Worm (Caenorhabditis elegans) whole organism, late embryonic: ENCODE results near the gene srw-53.

ENCODE experiments used
- C08G9.2 ChIP-seq: sonication (generic microtip); optimal IDR thresholded peaks from 2 replicates; lab custom pipeline; 2016; ENCODE audit warnings: mild to moderate bottlenecking, missing genetic modification characterization, moderate library complexity, missing compliant biosample characterization
- K09A11.1 ChIP-seq: sonication (generic microtip); optimal IDR thresholded peaks from 2 replicates; lab custom pipeline; 2017; ENCODE audit warnings: antibody characterized with exemption, mild to moderate bottlenecking, missing genetic modification characterization, missing compliant biosample characterization; ENCODE audit not compliant: insufficient read depth
- Y22D7AL.16 ChIP-seq: sonication (generic microtip); optimal IDR thresholded peaks from 2 replicates; lab custom pipeline; 2016; ENCODE audit warnings: missing genetic modification characterization, missing compliant biosample characterization
- ama-1 ChIP-seq: fragments of 150-350 bp; optimal IDR thresholded peaks from 2 replicates; lab custom pipeline; 2014
- ceh-14 ChIP-seq: sonication (generic microtip); optimal IDR thresholded peaks from 2 replicates; lab custom pipeline; 2016; ENCODE audit warnings: missing genotype, missing genetic modification characterization, missing compliant biosample characterization
- ceh-18 ChIP-seq: sonication (generic microtip); optimal IDR thresholded peaks from 2 replicates; lab custom pipeline; 2016; ENCODE audit warnings: missing genetic modification characterization, missing compliant biosample characterization
- ceh-2 ChIP-seq: sonication (generic microtip); optimal IDR thresholded peaks from 2 replicates; lab custom pipeline; 2016; ENCODE audit warnings: missing genotype, missing genetic modification characterization, missing compliant biosample characterization
- ceh-22 ChIP-seq: sonication (generic microtip); optimal IDR thresholded peaks from 2 replicates; lab custom pipeline; 2017; ENCODE audit warnings: missing biosample characterization, missing genetic modification characterization
- ceh-24 ChIP-seq: sonication (generic microtip); optimal IDR thresholded peaks from 2 replicates; lab custom pipeline; 2016; ENCODE audit warnings: mild to moderate bottlenecking, missing genetic modification characterization, missing compliant biosample characterization
- ceh-30 ChIP-seq: fragments of 150-350 bp; optimal IDR thresholded peaks from 2 replicates; lab custom pipeline; 2014; ENCODE audit warnings: missing biosample characterization, missing genetic modification characterization
- ceh-31 ChIP-seq: sonication (generic microtip); optimal IDR thresholded peaks from 2 replicates; lab custom pipeline; 2016; ENCODE audit warnings: missing genetic modification characterization, missing compliant biosample characterization
- ceh-34 ChIP-seq: sonication (generic microtip); optimal IDR thresholded peaks from 2 replicates; lab custom pipeline; 2016; ENCODE audit warnings: mild to moderate bottlenecking, missing genetic modification characterization, missing compliant biosample characterization
- ceh-48 ChIP-seq: sonication (generic microtip); optimal IDR thresholded peaks from 2 replicates; lab custom pipeline; 2016; ENCODE audit warnings: missing genetic modification characterization, inconsistent platforms, missing compliant biosample characterization
- dmd-4 ChIP-seq: sonication (generic microtip); optimal IDR thresholded peaks from 2 replicates; lab custom pipeline; 2016; ENCODE audit warnings: borderline replicate concordance, missing genetic modification characterization, missing compliant biosample characterization
- elt-2 ChIP-seq: sonication (generic microtip); optimal IDR thresholded peaks from 2 replicates; lab custom pipeline; 2016; ENCODE audit warnings: missing genetic modification reagents, missing genetic modification characterization, missing compliant biosample characterization
- fax-1 ChIP-seq: sonication (generic microtip); optimal IDR thresholded peaks from 2 replicates; lab custom pipeline; 2016; ENCODE audit warnings: missing genotype, missing genetic modification characterization, missing compliant biosample characterization
- fkh-10 ChIP-seq: fragments of 150-350 bp; optimal IDR thresholded peaks from 2 replicates; lab custom pipeline; 2014; ENCODE audit warnings: missing biosample characterization, missing genetic modification reagents, missing genetic modification characterization
- hlh-15 ChIP-seq: sonication (generic microtip); optimal IDR thresholded peaks from 2 replicates; lab custom pipeline; 2016; ENCODE audit warnings: missing genetic modification characterization, missing compliant biosample characterization
- hlh-30 ChIP-seq: sonication (generic microtip); optimal IDR thresholded peaks from 2 replicates; lab custom pipeline; 2017; ENCODE audit warnings: antibody characterized with exemption, missing genetic modification characterization, missing compliant biosample characterization; ENCODE audit not compliant: insufficient read depth
- mec-3 ChIP-seq: sonication (generic microtip); optimal IDR thresholded peaks from 2 replicates; lab custom pipeline; 2016; ENCODE audit warnings: borderline replicate concordance, missing genetic modification characterization, missing compliant biosample characterization
- npax-4 ChIP-seq: sonication (generic microtip); optimal IDR thresholded peaks from 2 replicates; lab custom pipeline; 2016; ENCODE audit warnings: missing genetic modification characterization, missing compliant biosample characterization
- pha-2 ChIP-seq: sonication (generic microtip); optimal IDR thresholded peaks from 2 replicates; lab custom pipeline; 2017; ENCODE audit warnings: mild to moderate bottlenecking, missing genetic modification characterization, missing compliant biosample characterization
- pqm-1 ChIP-seq: sonication (generic microtip); optimal IDR thresholded peaks from 2 replicates; lab custom pipeline; 2016; ENCODE audit warnings: missing genetic modification characterization, missing compliant biosample characterization
- ref-2 ChIP-seq: sonication (generic microtip); optimal IDR thresholded peaks from 2 replicates; lab custom pipeline; 2016; ENCODE audit warnings: missing genetic modification characterization, missing compliant biosample characterization
- sox-2 ChIP-seq: fragments of 200-800 bp; sonication (Bioruptor generic); IDR thresholded peaks from 2 replicates; pipeline ENCODE4 v1.3.6; 2022; ENCODE audit warnings: missing genetic modification reagents, missing genetic modification characterization, missing compliant biosample characterization
- sox-4 ChIP-seq: sonication (generic microtip); optimal IDR thresholded peaks from 2 replicates; lab custom pipeline; 2017; ENCODE audit warnings: mild to moderate bottlenecking, missing genetic modification characterization, inconsistent platforms, missing compliant biosample characterization
- syd-9 ChIP-seq: sonication (generic microtip); optimal IDR thresholded peaks from 2 replicates; lab custom pipeline; 2016; ENCODE audit warnings: mild to moderate bottlenecking, missing genetic modification characterization, moderate library complexity, missing compliant biosample characterization
- ttx-3 ChIP-seq: sonication (generic microtip); optimal IDR thresholded peaks from 2 replicates; lab custom pipeline; 2016; ENCODE audit warnings: missing genetic modification reagents, missing genetic modification characterization, missing compliant biosample characterization
- unc-3 ChIP-seq, 2 experiments: fragments of 200-800 bp in 1 of 2; sonication (Bioruptor generic) in 1 of 2; sonication (generic microtip) in 1 of 2; conservative IDR thresholded peaks in 1 of 2; optimal IDR thresholded peaks in 1 of 2; 2 replicates each; pipeline versions ENCODE4 v1.3.6 to Lab custom; 2016 to 2022; ENCODE audit warnings: missing compliant biosample characterization in 2 of 2, missing genetic modification characterization in 2 of 2, missing genetic modification reagents in 1 of 2
- unc-42 ChIP-seq: sonication (generic microtip); optimal IDR thresholded peaks from 2 replicates; lab custom pipeline; 2016; ENCODE audit warnings: missing genotype, missing genetic modification characterization, missing compliant biosample characterization
- unc-55 ChIP-seq: sonication (generic microtip); optimal IDR thresholded peaks from 2 replicates; lab custom pipeline; 2017; ENCODE audit warnings: missing biosample characterization, missing genetic modification reagents, missing genetic modification characterization

Gene srw-53

DNA sequence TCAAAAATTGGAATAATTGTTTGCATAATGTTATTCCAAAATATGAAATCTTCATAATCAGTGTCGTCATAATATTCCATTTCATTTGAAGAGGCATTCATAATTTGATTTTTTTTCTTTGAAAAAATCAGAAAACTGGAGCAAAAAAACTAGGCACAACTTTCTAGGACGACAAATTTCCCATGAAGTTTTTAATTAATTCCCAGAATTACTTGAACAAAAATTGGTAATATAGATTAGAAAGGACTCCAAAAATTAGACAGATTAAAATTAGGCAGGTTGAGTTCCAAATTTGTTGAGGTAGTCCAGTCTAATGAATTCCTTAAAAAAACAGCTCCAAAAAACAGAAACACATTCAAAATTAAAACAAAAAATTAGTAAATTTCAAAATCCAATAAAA lies 11.7 kb downstream of the srw-53 start, which contains the start of gene srw-57:
srw-57 (minus strand) TSS at position 101 of the 400 bp plus-strand sequence.
- TF ChIP-seq pha-2 (tag; lab: Kevin White, UChicago) (no peak), ceh-22 (tag; lab: Kevin White, UChicago) (no peak), elt-2 (tag; lab: Kevin White, UChicago) (no peak), ceh-31 (tag; lab: Kevin White, UChicago) (no peak), ceh-34 (tag; lab: Kevin White, UChicago) (no peak), Y22D7AL.16 (tag; lab: Kevin White, UChicago) (no peak)

DNA sequence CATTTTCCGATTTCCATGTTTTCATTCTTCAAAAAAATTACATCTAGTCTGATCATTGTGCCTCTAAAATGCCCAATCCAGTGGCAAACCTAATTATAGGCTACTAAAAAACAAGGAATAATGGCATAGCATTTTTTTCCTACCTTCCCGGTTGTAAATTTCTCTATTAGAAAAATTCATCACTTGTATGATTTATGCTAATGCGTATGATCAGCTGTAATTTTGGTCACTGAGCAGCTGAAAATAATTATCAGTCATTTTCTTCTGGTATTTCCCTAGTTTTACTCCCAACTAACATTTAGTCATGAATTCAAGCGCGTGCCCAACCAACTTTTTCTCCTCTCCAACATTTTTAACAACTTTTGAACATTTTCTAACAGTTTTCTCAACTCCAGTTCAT lies 12.3 kb downstream of the srw-53 start, which contains the start of gene srh-186:
srh-186 (plus strand) TSS at position 301 of the 400 bp plus-strand sequence.
- TF ChIP-seq ttx-3 (no peak), npax-4 (tag; lab: Kevin White, UChicago) (no peak), ama-1 (lab: Kevin White, UChicago) (no peak), hlh-30 (tag; lab: Kevin White, UChicago) (no peak), ceh-2 (tag; lab: Kevin White, UChicago) (no peak), pqm-1 (tag; lab: Kevin White, UChicago) (no peak), sox-2 (no peak), fax-1 (tag; lab: Kevin White, UChicago) (no peak), ceh-30 (tag; lab: Kevin White, UChicago) (no peak), ceh-22 (tag; lab: Kevin White, UChicago) (no peak)

ce11 chrV:15957098-15957497 lies 13.9 kb downstream of the srw-53 start, which contains the start of gene F36G9.3:
TSS of gene F36G9.3 (plus strand) at chrV:15957398.
- no peak for TF ChIP-seq mec-3 (tag; lab: Kevin White, UChicago)
- TF ChIP-seq elt-2 (tag; lab: Kevin White, UChicago): no peak
- no peak for TF ChIP-seq K09A11.1 (tag; lab: Kevin White, UChicago)
- no peak for TF ChIP-seq hlh-15 (tag; lab: Kevin White, UChicago)
- no peak for TF ChIP-seq syd-9
- no peak for TF ChIP-seq dmd-4 (tag; lab: Kevin White, UChicago)
- TF ChIP-seq pha-2 (tag; lab: Kevin White, UChicago): no peak
- no peak for TF ChIP-seq ttx-3
- TF ChIP-seq, all 69 proteins: peak for 0

DNA sequence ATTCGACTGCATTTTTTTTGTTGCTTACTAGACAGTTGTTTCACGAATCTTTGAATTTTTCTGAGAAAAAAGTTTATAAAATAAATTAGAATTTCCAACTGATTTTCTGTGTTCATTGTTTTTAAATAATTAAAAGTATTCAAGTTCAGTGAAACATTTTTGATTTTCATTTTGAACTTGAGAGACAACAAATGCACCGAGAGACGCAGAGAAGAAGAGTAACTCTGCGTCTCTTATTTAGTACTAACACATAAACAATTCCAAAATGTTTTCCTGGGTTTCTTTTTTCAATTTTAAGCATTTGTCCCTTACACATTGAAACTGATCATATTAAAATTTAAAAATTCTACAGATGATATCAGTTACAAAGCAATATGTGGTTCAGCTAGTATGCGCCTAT lies 16.2 kb downstream of the srw-53 start:
- TF ChIP-seq sox-4 (tag; lab: Kevin White, UChicago): no peak
- no peak for TF ChIP-seq ceh-14
- TF ChIP-seq ceh-34 (tag; lab: Kevin White, UChicago): no peak
- no peak for TF ChIP-seq elt-2 (tag; lab: Kevin White, UChicago)
- no peak for TF ChIP-seq unc-55 (GFP tag; lab: Kevin White, UChicago)
- no peak for TF ChIP-seq C08G9.2 (tag; lab: Kevin White, UChicago)
- no peak for TF ChIP-seq ref-2 (tag; lab: Kevin White, UChicago)
- no peak for TF ChIP-seq unc-3 (GFP tag; conservative IDR thresholded peaks at IDR 0.05; lab: Robert Waterston, UW)
- no peak for TF ChIP-seq unc-3 (tag; optimal IDR thresholded peaks at IDR 0.05; lab: Kevin White, UChicago)
- no peak for TF ChIP-seq ceh-18 (tag; lab: Kevin White, UChicago)
- TF ChIP-seq ceh-48 (tag; lab: Kevin White, UChicago): no peak
- TF ChIP-seq ceh-30 (tag; lab: Kevin White, UChicago): no peak
- TF ChIP-seq unc-42 (tag; lab: Kevin White, UChicago): no peak
- TF ChIP-seq ceh-24: no peak
- no peak for TF ChIP-seq fkh-10

- TF ChIP-seq K09A11.1 (tag; lab: Kevin White, UChicago) (no peak), hlh-30 (tag; lab: Kevin White, UChicago) (no peak)
These were observed 21.9 kb downstream of the srw-53 start, which contains the start of gene sri-2 for ce11 chrV:15965114-15965513. TSS of gene sri-2 (minus strand) at chrV:15965214.
